Worm (Caenorhabditis elegans) whole organism, L4/young adult: ENCODE measurements around the gene T21B4.15.

Source experiments
- W03F9.2 ChIP-seq: fragments of 150-350 bp; optimal IDR thresholded peaks from 2 replicates; lab custom pipeline; 2014; ENCODE audit warnings: missing biosample characterization, missing genetic modification characterization
- dao-5 ChIP-seq: sonication (generic microtip); optimal IDR thresholded peaks from 2 replicates; lab custom pipeline; 2016; ENCODE audit warnings: missing genotype, missing genetic modification characterization, moderate library complexity, missing compliant biosample characterization
- him-1 ChIP-seq: sonication (generic microtip); optimal IDR thresholded peaks from 2 replicates; lab custom pipeline; 2016; ENCODE audit warnings: missing genotype, missing genetic modification reagents, missing genetic modification characterization, missing compliant biosample characterization

ce11 chrII:12525526-12525925, 35.5 kb downstream of the T21B4.15 start, which contains the start of gene srx-118:
- no peak for TF ChIP-seq W03F9.2 (tag; lab: Kevin White, UChicago)
- TF ChIP-seq him-1 (tag; lab: Kevin White, UChicago): no peak
- no peak for TF ChIP-seq dao-5 (tag; lab: Kevin White, UChicago)
